Worm (Caenorhabditis elegans) whole organism, young adult: ENCODE measurements around the gene str-238.
A peak's percentile ranks its signal among the peaks of the same experiment; 100 is the strongest.

Experiments
- B0019.2 ChIP-seq: fragments of 200-800 bp; sonication (Bioruptor generic); conservative IDR thresholded peaks from 2 replicates; pipeline ENCODE4 v1.3.6; 2022; ENCODE audit warnings: missing genetic modification reagents, missing genetic modification characterization, missing compliant biosample characterization
- B0035.1 ChIP-seq: sonication (generic microtip); optimal IDR thresholded peaks from 2 replicates; lab custom pipeline; 2016; ENCODE audit warnings: missing genetic modification characterization, mild to moderate bottlenecking, missing compliant biosample characterization, missing genotype, missing genetic modification reagents
- B0261.1 ChIP-seq: sonication (generic microtip); optimal IDR thresholded peaks from 2 replicates; lab custom pipeline; 2016; ENCODE audit warnings: mild to moderate bottlenecking, missing genetic modification characterization, moderate library complexity, missing compliant biosample characterization
- C06A6.2 ChIP-seq: fragments of 200-800 bp; sonication (Bioruptor generic); conservative IDR thresholded peaks from 2 replicates; pipeline ENCODE4 v1.3.6; 2022; ENCODE audit warnings: missing genetic modification characterization, missing compliant biosample characterization
- C17E4.6 ChIP-seq: fragments of 200-800 bp; sonication (Bioruptor generic); IDR thresholded peaks from 2 replicates; pipeline ENCODE4 v1.3.6; 2022; ENCODE audit warnings: missing genetic modification reagents, missing genetic modification characterization, missing compliant biosample characterization
- D2030.7 ChIP-seq: fragments of 200-800 bp; sonication (Bioruptor generic); IDR thresholded peaks from 2 replicates; pipeline ENCODE4 v1.3.6; 2022; ENCODE audit warnings: missing genetic modification reagents, missing genetic modification characterization, missing compliant biosample characterization
- F22D6.2 ChIP-seq: sonication (generic microtip); optimal IDR thresholded peaks from 2 replicates; lab custom pipeline; 2016; ENCODE audit warnings: mild to moderate bottlenecking, missing genetic modification characterization, missing compliant biosample characterization
- F33H1.4 ChIP-seq: fragments of 200-800 bp; sonication (Bioruptor generic); IDR thresholded peaks from 2 replicates; pipeline ENCODE4 v1.3.6; 2022; ENCODE audit warnings: missing genetic modification reagents, missing genetic modification characterization, missing compliant biosample characterization
- F39B2.1 ChIP-seq: fragments of 200-800 bp; sonication (Bioruptor generic); IDR thresholded peaks from 2 replicates; pipeline ENCODE4 v1.3.6; 2022; ENCODE audit warnings: missing genetic modification reagents, missing genetic modification characterization, missing compliant biosample characterization
- F49E8.2 ChIP-seq: sonication (generic microtip); optimal IDR thresholded peaks from 3 replicates; lab custom pipeline; 2017; ENCODE audit warnings: missing genetic modification characterization, mild to moderate bottlenecking, missing compliant biosample characterization, antibody characterized with exemption, moderate library complexity; ENCODE audit not compliant: insufficient read depth
- K12H6.12 ChIP-seq: fragments of 200-800 bp; sonication (Bioruptor generic); optimal IDR thresholded peaks from 2 replicates; lab custom pipeline; 2018; ENCODE audit warnings: mild to moderate bottlenecking, missing genetic modification characterization, missing compliant biosample characterization
- Y53G8AR.9 ChIP-seq: fragments of 200-800 bp; sonication (Bioruptor generic); conservative IDR thresholded peaks from 2 replicates; pipeline ENCODE4 v1.3.6; 2022; ENCODE audit warnings: missing genetic modification reagents, missing genetic modification characterization, missing compliant biosample characterization
- Y67H2A.10 ChIP-seq: fragments of 200-800 bp; sonication (Bioruptor generic); conservative IDR thresholded peaks from 2 replicates; pipeline ENCODE4 v1.3.6; 2022; ENCODE audit warnings: missing genetic modification reagents, missing genetic modification characterization, missing compliant biosample characterization
- attf-5 ChIP-seq: fragments of 200-800 bp; sonication (Bioruptor generic); optimal IDR thresholded peaks from 2 replicates; lab custom pipeline; 2018; ENCODE audit warnings: mild to moderate bottlenecking, missing genetic modification characterization, missing compliant biosample characterization
- bed-1 ChIP-seq: fragments of 200-800 bp; sonication (Bioruptor generic); IDR thresholded peaks from 2 replicates; pipeline ENCODE4 v1.3.6; 2022; ENCODE audit warnings: missing genetic modification reagents, missing genetic modification characterization, missing compliant biosample characterization
- bed-2 ChIP-seq: fragments of 200-800 bp; sonication (Bioruptor generic); IDR thresholded peaks from 2 replicates; pipeline ENCODE4 v1.3.6; 2022; ENCODE audit warnings: missing genetic modification reagents, missing genetic modification characterization, missing compliant biosample characterization
- ccch-3 ChIP-seq: fragments of 200-800 bp; sonication (Bioruptor generic); optimal IDR thresholded peaks from 2 replicates; lab custom pipeline; 2018; ENCODE audit warnings: mild to moderate bottlenecking, missing genetic modification characterization, missing compliant biosample characterization
- cebp-2 ChIP-seq: fragments of 200-800 bp; sonication (Bioruptor generic); IDR thresholded peaks from 2 replicates; pipeline ENCODE4 v1.3.6; 2022; ENCODE audit warnings: missing genetic modification characterization, missing compliant biosample characterization
- ceh-100 ChIP-seq: fragments of 200-800 bp; sonication (Bioruptor generic); IDR thresholded peaks from 2 replicates; pipeline ENCODE4 v1.3.6; 2022; ENCODE audit warnings: missing genetic modification reagents, missing genetic modification characterization, missing compliant biosample characterization
- dox-1 ChIP-seq: fragments of 200-800 bp; sonication (Bioruptor generic); IDR thresholded peaks from 2 replicates; pipeline ENCODE4 v1.3.6; 2022; ENCODE audit warnings: missing genetic modification reagents, missing genetic modification characterization, missing compliant biosample characterization
- egl-44 ChIP-seq: fragments of 200-800 bp; sonication (Bioruptor generic); IDR thresholded peaks from 2 replicates; pipeline ENCODE4 v1.3.6; 2022; ENCODE audit warnings: missing genetic modification reagents, missing genetic modification characterization, missing compliant biosample characterization
- him-1 ChIP-seq: sonication (generic microtip); optimal IDR thresholded peaks from 2 replicates; lab custom pipeline; 2016; ENCODE audit warnings: missing genotype, missing genetic modification reagents, missing genetic modification characterization, missing compliant biosample characterization
- hlh-26 ChIP-seq: fragments of 200-800 bp; sonication (Bioruptor generic); conservative IDR thresholded peaks from 2 replicates; pipeline ENCODE4 v1.3.6; 2022; ENCODE audit warnings: missing genetic modification reagents, missing genetic modification characterization, missing compliant biosample characterization
- hmg-1.2 ChIP-seq: fragments of 200-800 bp; sonication (Bioruptor generic); IDR thresholded peaks from 2 replicates; pipeline ENCODE4 v1.3.6; 2022; ENCODE audit warnings: missing genetic modification reagents, missing genetic modification characterization, missing compliant biosample characterization
- hrde-1 ChIP-seq: sonication (generic microtip); optimal IDR thresholded peaks from 2 replicates; lab custom pipeline; 2016; ENCODE audit warnings: missing genetic modification characterization, mild to moderate bottlenecking, missing compliant biosample characterization, moderate library complexity, missing genotype, missing genetic modification reagents, borderline replicate concordance
- let-526 ChIP-seq: fragments of 200-800 bp; sonication (Bioruptor generic); IDR thresholded peaks from 2 replicates; pipeline ENCODE4 v1.3.6; 2022; ENCODE audit warnings: missing genetic modification reagents, missing genetic modification characterization, missing compliant biosample characterization
- lin-26 ChIP-seq: fragments of 200-800 bp; sonication (Bioruptor generic); IDR thresholded peaks from 2 replicates; pipeline ENCODE4 v1.3.6; 2022; ENCODE audit warnings: missing genetic modification reagents, missing genetic modification characterization, missing compliant biosample characterization
- lin-40 ChIP-seq: sonication (generic microtip); optimal IDR thresholded peaks from 2 replicates; lab custom pipeline; 2016; ENCODE audit warnings: missing genetic modification characterization, mild to moderate bottlenecking, missing compliant biosample characterization, missing genotype, missing genetic modification reagents
- lin-54 ChIP-seq: fragments of 200-800 bp; sonication (Bioruptor generic); optimal IDR thresholded peaks from 2 replicates; lab custom pipeline; 2018; ENCODE audit warnings: mild to moderate bottlenecking, missing genetic modification characterization, missing compliant biosample characterization
- madf-10 ChIP-seq: sonication (generic microtip); optimal IDR thresholded peaks from 2 replicates; lab custom pipeline; 2016; ENCODE audit warnings: mild to moderate bottlenecking, missing genetic modification characterization, missing compliant biosample characterization
- madf-8 ChIP-seq: fragments of 200-800 bp; sonication (Bioruptor generic); conservative IDR thresholded peaks from 2 replicates; pipeline ENCODE4 v1.3.6; 2022; ENCODE audit warnings: missing genetic modification reagents, missing genetic modification characterization, missing compliant biosample characterization
- mel-28 ChIP-seq: sonication (generic microtip); optimal IDR thresholded peaks from 2 replicates; lab custom pipeline; 2016; ENCODE audit warnings: borderline replicate concordance, mild to moderate bottlenecking, missing genetic modification characterization, missing compliant biosample characterization
- mxl-1 ChIP-seq: sonication (generic microtip); optimal IDR thresholded peaks from 2 replicates; lab custom pipeline; 2016; ENCODE audit warnings: missing genetic modification characterization, missing compliant biosample characterization
- nfya-1 ChIP-seq: sonication (generic microtip); optimal IDR thresholded peaks from 2 replicates; lab custom pipeline; 2017; ENCODE audit warnings: antibody characterized with exemption, missing compliant biosample characterization, missing genetic modification characterization, borderline replicate concordance; ENCODE audit not compliant: insufficient read depth
- nhr-120 ChIP-seq: fragments of 200-800 bp; sonication (Bioruptor generic); IDR thresholded peaks from 2 replicates; pipeline ENCODE4 v1.3.6; 2022; ENCODE audit warnings: missing genetic modification characterization, missing compliant biosample characterization
- nhr-27 ChIP-seq: fragments of 200-800 bp; sonication (Bioruptor generic); optimal IDR thresholded peaks from 2 replicates; lab custom pipeline; 2018; ENCODE audit warnings: mild to moderate bottlenecking, missing genetic modification characterization, moderate library complexity, missing compliant biosample characterization
- pbrm-1 ChIP-seq: fragments of 200-800 bp; sonication (Bioruptor generic); IDR thresholded peaks from 2 replicates; pipeline ENCODE4 v1.3.6; 2022; ENCODE audit warnings: missing genetic modification reagents, missing genetic modification characterization, missing compliant biosample characterization
- pha-4 ChIP-seq: fragments of 150-350 bp; sonication (generic microtip); optimal IDR thresholded peaks from 2 replicates; lab custom pipeline; 2014; ENCODE audit warnings: missing biosample characterization, missing genetic modification reagents, missing genetic modification characterization
- rec-8 ChIP-seq, 2 experiments: sonication (generic microtip); optimal IDR thresholded peaks; 2 replicates each; lab custom pipeline; 2016; ENCODE audit warnings: mild to moderate bottlenecking in 2 of 2, missing genetic modification characterization in 2 of 2, missing genetic modification reagents in 2 of 2, missing genotype in 2 of 2, missing biosample characterization in 1 of 2, missing compliant biosample characterization in 1 of 2, moderate library complexity in 1 of 2
- tlf-1 ChIP-seq: fragments of 200-800 bp; sonication (Bioruptor generic); optimal IDR thresholded peaks from 2 replicates; lab custom pipeline; 2018; ENCODE audit warnings: mild to moderate bottlenecking, missing genetic modification characterization, missing compliant biosample characterization
- unc-130 ChIP-seq: sonication (generic microtip); optimal IDR thresholded peaks from 2 replicates; lab custom pipeline; 2016; ENCODE audit warnings: missing genetic modification reagents, missing genetic modification characterization, missing compliant biosample characterization
- xnd-1 ChIP-seq: sonication (generic microtip); optimal IDR thresholded peaks from 2 replicates; lab custom pipeline; 2016; ENCODE audit warnings: missing genotype, missing genetic modification reagents, missing genetic modification characterization, missing compliant biosample characterization
- zim-3 ChIP-seq: sonication (generic microtip); optimal IDR thresholded peaks from 2 replicates; lab custom pipeline; 2017; ENCODE audit warnings: mild to moderate bottlenecking, missing genetic modification characterization, moderate library complexity, missing compliant biosample characterization
- ztf-18 ChIP-seq: sonication (generic microtip); optimal IDR thresholded peaks from 2 replicates; lab custom pipeline; 2016; ENCODE audit warnings: missing genotype, mild to moderate bottlenecking, missing genetic modification characterization, missing compliant biosample characterization
- ztf-28 ChIP-seq: fragments of 200-800 bp; sonication (Bioruptor generic); IDR thresholded peaks from 2 replicates; pipeline ENCODE4 v1.3.6; 2022; ENCODE audit warnings: missing genetic modification reagents, missing genetic modification characterization, missing compliant biosample characterization
- ztf-3 ChIP-seq: fragments of 200-800 bp; sonication (Bioruptor generic); optimal IDR thresholded peaks from 2 replicates; lab custom pipeline; 2018; ENCODE audit warnings: mild to moderate bottlenecking, missing genetic modification characterization, missing compliant biosample characterization

Gene str-238

ce11 chrV:727484-728351, 37.1 kb upstream of the str-238 start, which contains the start of the genes icl-1 and srh-2 (continued):
- TF ChIP-seq ztf-28 (GFP tag; lab: Robert Waterston, UW) = 0 out of 2 replicates have a peak, but pooled peaks have one; percentile 46
- TF ChIP-seq Y53G8AR.9 (GFP tag; lab: Robert Waterston, UW) = peak; percentile 87
- TF ChIP-seq nhr-27 (tag; lab: Kevin White, UChicago) = no peak
- TF ChIP-seq madf-10 (tag; lab: Kevin White, UChicago) = peak; percentile 43
- TF ChIP-seq bed-2 (GFP tag; lab: Robert Waterston, UW) = no peak
- no peak for TF ChIP-seq ceh-100 (GFP tag; lab: Robert Waterston, UW)
- no peak for TF ChIP-seq mxl-1 (tag; lab: Kevin White, UChicago)
- no peak for TF ChIP-seq K12H6.12 (tag; lab: Kevin White, UChicago)
- no peak for TF ChIP-seq ccch-3
- peak; percentile 37; the same call in 1 of the 2 replicates for TF ChIP-seq hmg-1.2 (GFP tag; lab: Robert Waterston, UW)
- TF ChIP-seq him-1 (tag; lab: Kevin White, UChicago) = no peak
- peak; percentile 28 for TF ChIP-seq F22D6.2
- TF ChIP-seq lin-40 (tag; lab: Kevin White, UChicago) = peak; percentile 18
- no peak for TF ChIP-seq xnd-1 (tag; lab: Kevin White, UChicago)
- TF ChIP-seq bed-1 = no peak
- no peak for TF ChIP-seq D2030.7
- no peak for TF ChIP-seq B0261.1 (tag; lab: Kevin White, UChicago)
- no peak for TF ChIP-seq mel-28 (tag; lab: Kevin White, UChicago)
- TF ChIP-seq hlh-26 (GFP tag; lab: Robert Waterston, UW) = 0 out of 2 replicates have a peak, but pooled peaks have one; percentile 67
- no peak for TF ChIP-seq F33H1.4
- no peak for TF ChIP-seq ztf-18 (tag; lab: Kevin White, UChicago)
- peak; percentile 64 for TF ChIP-seq dox-1 (GFP tag; lab: Robert Waterston, UW)
- no peak for TF ChIP-seq F49E8.2
- no peak for TF ChIP-seq unc-130 (GFP tag; lab: Kevin White, UChicago)
- 0 out of 2 replicates have a peak, but pooled peaks have one; percentile 3 for TF ChIP-seq B0019.2 (GFP tag; lab: Robert Waterston, UW)
- TF ChIP-seq cebp-2 (GFP tag; lab: Robert Waterston, UW) = no peak
- TF ChIP-seq zim-3 = peak; percentile 45
- no peak for TF ChIP-seq egl-44 (GFP tag; lab: Robert Waterston, UW)
- TF ChIP-seq rec-8 (tag; optimal IDR thresholded peaks at IDR 0.05; lab: Kevin White, UChicago) = peak in 1 of 2 experiments; percentile 41
- peak; percentile 21 for TF ChIP-seq tlf-1
- no peak for TF ChIP-seq Y67H2A.10 (GFP tag; lab: Robert Waterston, UW)
- peak; percentile 23; the same call in 1 of the 2 replicates for TF ChIP-seq C06A6.2
- TF ChIP-seq madf-8 (GFP tag; lab: Robert Waterston, UW) = no peak
- TF ChIP-seq attf-5 (GFP tag; lab: Kevin White, UChicago) = no peak
- peak; percentile 60 for TF ChIP-seq pha-4 (tag; lab: Kevin White, UChicago)
- TF ChIP-seq pbrm-1 = 0 out of 2 replicates have a peak, but pooled peaks have one; percentile 26
- 0 out of 2 replicates have a peak, but pooled peaks have one; percentile 23 for TF ChIP-seq let-526 (GFP tag; lab: Robert Waterston, UW)
- peak; percentile 39 for TF ChIP-seq B0035.1 (tag; lab: Kevin White, UChicago)
- TF ChIP-seq lin-26 (GFP tag; lab: Robert Waterston, UW) = peak; percentile 85
- no peak for TF ChIP-seq hrde-1 (tag; lab: Kevin White, UChicago)
- TF ChIP-seq F39B2.1 (GFP tag; lab: Robert Waterston, UW) = no peak
- peak; percentile 4 for TF ChIP-seq ztf-3 (GFP tag; lab: Kevin White, UChicago)
- no peak for TF ChIP-seq lin-54 (GFP tag; lab: Kevin White, UChicago)
- TF ChIP-seq C17E4.6 (GFP tag; lab: Robert Waterston, UW) = no peak
- no peak for TF ChIP-seq nhr-120 (GFP tag; lab: Robert Waterston, UW)
- TF ChIP-seq nfya-1 = no peak
